Worm (Caenorhabditis elegans) whole organism, L4/young adult: ENCODE data around the gene ZK813.7.

ENCODE experiments used
- W03F9.2 ChIP-seq: fragments of 150-350 bp; optimal IDR thresholded peaks from 2 replicates; lab custom pipeline; 2014; ENCODE audit warnings: missing biosample characterization, missing genetic modification characterization
- dao-5 ChIP-seq: sonication (generic microtip); optimal IDR thresholded peaks from 2 replicates; lab custom pipeline; 2016; ENCODE audit warnings: missing genotype, missing genetic modification characterization, moderate library complexity, missing compliant biosample characterization
- him-1 ChIP-seq: sonication (generic microtip); optimal IDR thresholded peaks from 2 replicates; lab custom pipeline; 2016; ENCODE audit warnings: missing genotype, missing genetic modification reagents, missing genetic modification characterization, missing compliant biosample characterization

- TF ChIP-seq dao-5 (tag; lab: Kevin White, UChicago) (no peak), him-1 (tag; lab: Kevin White, UChicago) (no peak), W03F9.2 (no peak)
Measured at ce11 chrX:3440308-3440707, 4.3 kb upstream of the ZK813.7 start.
